Fruit fly (Drosophila melanogaster): ENCODE data around the gene ssp3.

DNA sequence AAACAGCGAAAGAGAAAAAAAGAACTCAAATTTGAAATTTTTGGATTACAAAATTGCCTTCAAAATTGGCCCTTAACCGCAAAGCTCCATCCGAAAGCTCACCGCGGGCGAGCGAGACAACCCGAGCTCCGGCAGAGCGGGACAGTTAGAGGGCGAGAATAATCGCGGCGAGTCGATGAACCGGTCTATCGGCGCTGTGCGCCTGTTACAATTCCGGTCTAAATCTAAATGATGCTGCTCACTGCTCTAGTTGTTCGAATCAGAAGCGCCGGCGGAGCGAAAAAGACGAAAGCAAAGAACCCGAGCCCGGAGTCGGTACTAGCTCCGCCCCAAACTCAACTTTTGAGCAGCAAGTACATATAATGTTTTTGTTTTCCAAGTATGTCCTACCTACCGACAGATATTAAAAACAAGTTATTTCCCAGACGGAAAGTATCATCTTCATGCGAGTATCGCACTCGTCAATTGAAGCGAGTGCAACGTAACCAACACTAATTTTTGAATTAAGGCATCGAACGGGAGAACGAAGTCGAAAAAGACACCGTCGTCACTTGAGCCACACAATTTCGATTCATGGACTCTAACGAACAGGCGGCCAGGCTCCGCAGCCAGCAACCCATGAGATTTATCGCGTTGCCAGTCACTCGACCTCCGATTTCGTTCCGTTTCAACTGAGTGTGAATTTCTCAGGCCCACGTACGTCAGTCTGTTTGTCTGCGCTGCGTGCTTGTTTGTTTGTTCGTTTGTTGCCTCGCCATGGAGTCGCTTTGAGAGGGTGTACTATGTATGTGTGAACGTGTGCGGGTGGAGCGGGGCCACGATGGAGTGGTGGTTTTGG lies 634 bp upstream of the ssp3 start:
- no peak for TF ChIP-seq Pif1A (GFP tag; optimal IDR thresholded peaks at IDR 0.05)
- TF ChIP-seq Pif1B (GFP tag; optimal IDR thresholded peaks at IDR 0.05) = no peak
- no peak for TF ChIP-seq CG32121 (GFP tag; IDR thresholded peaks at IDR 0.05)
- TF ChIP-seq gl (tag; optimal IDR thresholded peaks at IDR 0.05) = no peak
- no peak for TF ChIP-seq Snoo (tag; optimal IDR thresholded peaks at IDR 0.05)
- TF ChIP-seq CG14655 (GFP tag; optimal IDR thresholded peaks at IDR 0.05) = no peak
- TF ChIP-seq D1 (tag; optimal IDR thresholded peaks at IDR 0.05) = no peak
- no peak for TF ChIP-seq fd96Ca (GFP tag; IDR thresholded peaks at IDR 0.05)
- TF ChIP-seq CG15710 (tag; optimal IDR thresholded peaks at IDR 0.05) = no peak
- no peak for TF ChIP-seq CG17806 (tag; optimal IDR thresholded peaks at IDR 0.05)
